Fruit fly (Drosophila melanogaster) whole organism: ENCODE measurements around the gene CG9503.

Source experiments
- Dll ChIP-seq: fragments of >200 bp; optimal IDR thresholded peaks from 2 replicates; lab custom pipeline; 2017
- EcR ChIP-seq, 2 experiments: fragments of >200 bp; optimal IDR thresholded peaks; 2 replicates each; lab custom pipeline; 2017; ENCODE audit warnings: missing biosample characterization in 2 of 2, missing genetic modification characterization in 2 of 2, missing genetic modification reagents in 2 of 2

DNA sequence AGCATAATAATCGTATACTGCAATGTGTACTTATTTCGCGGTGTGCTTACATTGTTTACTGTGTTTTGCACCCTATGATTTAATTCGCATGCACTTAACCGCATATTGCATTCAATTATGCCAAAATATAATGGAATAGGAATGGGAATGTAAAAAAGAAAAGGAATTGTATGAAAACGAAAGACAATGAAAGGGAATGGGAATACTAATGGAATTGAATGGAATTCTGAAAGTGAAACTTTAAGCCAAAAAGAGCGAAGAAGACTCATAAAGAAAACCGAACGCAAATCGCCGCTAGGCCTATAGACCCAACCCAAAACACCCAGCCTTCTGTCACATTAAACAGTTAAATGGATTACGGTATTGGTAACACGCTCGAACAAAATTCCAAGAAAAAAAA lies 29.4 kb downstream of the CG9503 start:
- TF ChIP-seq EcR (GFP tag; optimal IDR thresholded peaks at IDR 0.05; lab: Kevin White, UChicago) (no peak), Dll (lab: Kevin White, UChicago) (no peak)
